Worm (Caenorhabditis elegans) whole organism, L1 larva: ENCODE data around the gene T01B11.1.

Experiments used
- C04F5.9 ChIP-seq: sonication (generic microtip); optimal IDR thresholded peaks from 2 replicates; lab custom pipeline; 2016; ENCODE audit warnings: missing genetic modification characterization, missing compliant biosample characterization
- C16A3.4 ChIP-seq: fragments of 150-350 bp; optimal IDR thresholded peaks from 2 replicates; lab custom pipeline; 2014; ENCODE audit warnings: missing biosample characterization, missing genetic modification characterization
- Y116A8C.19 ChIP-seq: sonication (generic microtip); optimal IDR thresholded peaks from 2 replicates; lab custom pipeline; 2016; ENCODE audit warnings: missing compliant biosample characterization, missing genetic modification characterization, borderline replicate concordance
- alr-1 ChIP-seq: fragments of 200-800 bp; sonication (Bioruptor generic); optimal IDR thresholded peaks from 2 replicates; lab custom pipeline; 2018; ENCODE audit warnings: borderline replicate concordance, mild to moderate bottlenecking, missing genetic modification characterization, missing compliant biosample characterization
- ama-1 ChIP-seq: fragments of 150-350 bp; optimal IDR thresholded peaks from 2 replicates; lab custom pipeline; 2014
- blmp-1 ChIP-seq: fragments of 150-350 bp; optimal IDR thresholded peaks from 2 replicates; lab custom pipeline; 2014; ENCODE audit warnings: missing biosample characterization, missing genetic modification characterization
- ceh-63 ChIP-seq: fragments of 200-800 bp; sonication (Bioruptor generic); optimal IDR thresholded peaks from 2 replicates; lab custom pipeline; 2018; ENCODE audit warnings: mild to moderate bottlenecking, missing genetic modification characterization, missing compliant biosample characterization
- ceh-82 ChIP-seq, 3 experiments: fragments of 150-350 bp in 1 of 3; sonication (generic microtip) in 2 of 3; optimal IDR thresholded peaks; 2 replicates each; lab custom pipeline; 2014 to 2017; ENCODE audit warnings: missing biosample characterization in 3 of 3, missing genetic modification characterization in 3 of 3
- ceh-88 ChIP-seq: fragments of 200-800 bp; sonication (Bioruptor generic); IDR thresholded peaks from 2 replicates; pipeline ENCODE4 v1.3.6; 2022; ENCODE audit warnings: missing genetic modification characterization, missing compliant biosample characterization
- ceh-90 ChIP-seq: sonication (generic microtip); optimal IDR thresholded peaks from 2 replicates; lab custom pipeline; 2016; ENCODE audit warnings: missing genetic modification characterization, missing compliant biosample characterization
- dpl-1 ChIP-seq, 3 experiments: fragments of 150-350 bp in 2 of 3; sonication (generic microtip) in 1 of 3; optimal IDR thresholded peaks; 2 replicates each; lab custom pipeline; 2014 to 2017; ENCODE audit warnings: missing biosample characterization in 3 of 3, missing genetic modification characterization in 3 of 3, missing genetic modification reagents in 3 of 3
- efl-3 ChIP-seq: fragments of 200-800 bp; sonication (Bioruptor generic); optimal IDR thresholded peaks from 2 replicates; lab custom pipeline; 2018; ENCODE audit warnings: mild to moderate bottlenecking, missing genetic modification characterization, missing compliant biosample characterization
- egl-13 ChIP-seq: sonication (generic microtip); optimal IDR thresholded peaks from 2 replicates; lab custom pipeline; 2016; ENCODE audit warnings: missing genotype, missing genetic modification reagents, missing genetic modification characterization, missing compliant biosample characterization
- elt-3 ChIP-seq, 6 experiments: fragments of 150-350 bp in 1 of 6; sonication (generic microtip); optimal IDR thresholded peaks; 2 replicates each; lab custom pipeline; 2017 to 2018; ENCODE audit warnings: missing biosample characterization in 6 of 6, missing genetic modification characterization in 6 of 6, inconsistent platforms in 1 of 6
- ets-5 ChIP-seq: fragments of 200-800 bp; sonication (Bioruptor generic); IDR thresholded peaks from 2 replicates; pipeline ENCODE4 v1.3.6; 2022; ENCODE audit warnings: missing genetic modification characterization, missing compliant biosample characterization
- fkh-10 ChIP-seq: sonication (generic microtip); optimal IDR thresholded peaks from 2 replicates; lab custom pipeline; 2017; ENCODE audit warnings: missing biosample characterization, missing genetic modification reagents, missing genetic modification characterization
- fkh-8 ChIP-seq: sonication (generic microtip); optimal IDR thresholded peaks from 2 replicates; lab custom pipeline; 2016; ENCODE audit warnings: mild to moderate bottlenecking, missing genetic modification characterization, missing compliant biosample characterization
- fos-1 ChIP-seq: fragments of 150-350 bp; optimal IDR thresholded peaks from 2 replicates; lab custom pipeline; 2014; ENCODE audit warnings: missing biosample characterization, missing genetic modification characterization
- grh-1 ChIP-seq: fragments of 200-800 bp; sonication (Bioruptor generic); IDR thresholded peaks from 2 replicates; pipeline ENCODE4 v1.3.6; 2022; ENCODE audit warnings: missing genetic modification reagents, missing genetic modification characterization, missing compliant biosample characterization
- hpl-2 ChIP-seq: fragments of 150-350 bp; optimal IDR thresholded peaks from 2 replicates; lab custom pipeline; 2014; ENCODE audit warnings: missing biosample characterization, missing genetic modification reagents, missing genetic modification characterization
- jun-1 ChIP-seq: fragments of 150-350 bp; optimal IDR thresholded peaks from 2 replicates; lab custom pipeline; 2014; ENCODE audit warnings: missing biosample characterization, missing genetic modification reagents, missing genetic modification characterization
- lin-13 ChIP-seq: fragments of 150-350 bp; optimal IDR thresholded peaks from 2 replicates; lab custom pipeline; 2014; ENCODE audit warnings: missing biosample characterization, missing genetic modification reagents, missing genetic modification characterization
- lin-35 ChIP-seq, 2 experiments: fragments of 150-350 bp; optimal IDR thresholded peaks; 2 replicates each; lab custom pipeline; 2014; ENCODE audit warnings: missing biosample characterization in 2 of 2, missing genetic modification characterization in 2 of 2, missing genetic modification reagents in 2 of 2
- lin-39 ChIP-seq: fragments of 150-350 bp; optimal IDR thresholded peaks from 2 replicates; lab custom pipeline; 2014; ENCODE audit warnings: missing biosample characterization, missing genetic modification reagents, missing genetic modification characterization
- lsy-2 ChIP-seq, 2 experiments: fragments of 150-350 bp; optimal IDR thresholded peaks; 2 replicates each; lab custom pipeline; 2014; ENCODE audit warnings: missing biosample characterization in 2 of 2, missing genetic modification characterization in 2 of 2
- mab-9 ChIP-seq: fragments of 200-800 bp; sonication (Bioruptor generic); IDR thresholded peaks from 2 replicates; pipeline ENCODE4 v1.3.6; 2022; ENCODE audit warnings: missing genetic modification reagents, missing genetic modification characterization, missing compliant biosample characterization
- mdl-1 ChIP-seq, 2 experiments: fragments of 150-350 bp; optimal IDR thresholded peaks; 2 replicates each; lab custom pipeline; 2014 to 2017; ENCODE audit warnings: missing biosample characterization in 2 of 2, missing genetic modification characterization in 2 of 2, inconsistent platforms in 1 of 2
- nhr-11 ChIP-seq: fragments of 150-350 bp; optimal IDR thresholded peaks from 2 replicates; lab custom pipeline; 2014; ENCODE audit warnings: missing biosample characterization, missing genetic modification characterization
- nhr-12 ChIP-seq: sonication (generic microtip); optimal IDR thresholded peaks from 2 replicates; lab custom pipeline; 2017; ENCODE audit warnings: missing biosample characterization, missing genetic modification characterization
- nhr-19 ChIP-seq: fragments of 200-800 bp; sonication (Bioruptor generic); conservative IDR thresholded peaks from 2 replicates; pipeline ENCODE4 v1.3.6; 2022; ENCODE audit warnings: missing genetic modification characterization, missing compliant biosample characterization
- nhr-20 ChIP-seq: sonication (generic microtip); optimal IDR thresholded peaks from 2 replicates; lab custom pipeline; 2016; ENCODE audit warnings: mild to moderate bottlenecking, missing genetic modification characterization, missing compliant biosample characterization
- nhr-237 ChIP-seq: fragments of 150-350 bp; optimal IDR thresholded peaks from 2 replicates; lab custom pipeline; 2014; ENCODE audit warnings: missing biosample characterization, missing genetic modification characterization
- nhr-47 ChIP-seq: sonication (generic microtip); optimal IDR thresholded peaks from 2 replicates; lab custom pipeline; 2016; ENCODE audit warnings: mild to moderate bottlenecking, missing genetic modification characterization, moderate library complexity, missing compliant biosample characterization
- nhr-77 ChIP-seq: fragments of 150-350 bp; optimal IDR thresholded peaks from 2 replicates; lab custom pipeline; 2014; ENCODE audit warnings: missing biosample characterization, missing genetic modification characterization
- nhr-85 ChIP-seq: sonication (generic microtip); peaks from one replicate; lab custom pipeline; 2016; ENCODE audit warnings: missing genetic modification characterization, inconsistent platforms, missing compliant biosample characterization
- pag-3 ChIP-seq: sonication (generic microtip); optimal IDR thresholded peaks from 2 replicates; lab custom pipeline; 2017; ENCODE audit warnings: missing genetic modification characterization, mild to moderate bottlenecking, missing compliant biosample characterization, antibody characterized with exemption, borderline replicate concordance; ENCODE audit not compliant: insufficient read depth
- pqm-1 ChIP-seq: sonication (generic microtip); optimal IDR thresholded peaks from 3 replicates; lab custom pipeline; 2017; ENCODE audit warnings: missing biosample characterization, missing genetic modification characterization
- snpc-4 ChIP-seq: fragments of 150-350 bp; optimal IDR thresholded peaks from 2 replicates; lab custom pipeline; 2014; ENCODE audit warnings: missing biosample characterization, missing genetic modification characterization
- sptf-1 ChIP-seq: fragments of 150-350 bp; optimal IDR thresholded peaks from 2 replicates; lab custom pipeline; 2014; ENCODE audit warnings: missing biosample characterization, missing genetic modification characterization
- swsn-7 ChIP-seq: sonication (generic microtip); optimal IDR thresholded peaks from 2 replicates; lab custom pipeline; 2016; ENCODE audit warnings: missing genetic modification characterization, missing compliant biosample characterization
- tbx-2 ChIP-seq: sonication (generic microtip); optimal IDR thresholded peaks from 2 replicates; lab custom pipeline; 2016; ENCODE audit warnings: missing genetic modification characterization, missing compliant biosample characterization
- unc-130 ChIP-seq: fragments of 150-350 bp; optimal IDR thresholded peaks from 2 replicates; lab custom pipeline; 2017; ENCODE audit warnings: missing biosample characterization, missing genetic modification characterization, inconsistent platforms
- unc-62 ChIP-seq: fragments of 150-350 bp; optimal IDR thresholded peaks from 2 replicates; lab custom pipeline; 2014; ENCODE audit warnings: missing biosample characterization, missing genetic modification reagents, missing genetic modification characterization
- unc-86 ChIP-seq: sonication (generic microtip); optimal IDR thresholded peaks from 2 replicates; lab custom pipeline; 2016; ENCODE audit warnings: missing genetic modification characterization, missing compliant biosample characterization
- unc-98 ChIP-seq: fragments of 200-800 bp; sonication (Bioruptor generic); IDR thresholded peaks from 2 replicates; pipeline ENCODE4 v1.3.6; 2022; ENCODE audit warnings: missing genetic modification characterization, missing compliant biosample characterization
- xbp-1 ChIP-seq: sonication (generic microtip); optimal IDR thresholded peaks from 2 replicates; lab custom pipeline; 2016; ENCODE audit warnings: missing genetic modification characterization, missing compliant biosample characterization
- ztf-11 ChIP-seq, 2 experiments: sonication (generic microtip); optimal IDR thresholded peaks; 2 replicates each; lab custom pipeline; 2016 to 2017; ENCODE audit warnings: missing genetic modification characterization in 2 of 2, missing biosample characterization in 1 of 2, missing compliant biosample characterization in 1 of 2

Gene T01B11.1

DNA sequence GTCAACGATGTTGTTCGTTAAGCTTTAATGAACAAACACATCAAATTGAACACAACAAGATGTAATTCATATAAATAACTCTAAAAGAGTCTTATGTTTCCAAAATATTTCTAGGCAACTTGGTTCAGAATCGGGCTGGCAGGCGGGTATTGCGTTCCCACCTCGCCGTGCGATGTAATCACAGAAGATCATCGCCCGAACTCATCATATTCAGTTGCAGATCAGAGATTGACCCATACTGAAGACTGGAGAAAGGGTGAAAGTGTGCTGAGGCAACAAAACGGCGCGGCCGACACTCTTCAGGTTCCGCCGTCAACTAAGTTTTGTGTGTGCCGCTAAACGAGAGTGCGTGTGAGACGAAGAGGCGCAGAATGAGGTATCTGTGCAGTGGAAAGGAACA, 18.5 kb upstream of the T01B11.1 start (continued):
- TF ChIP-seq ztf-11 (tag; optimal IDR thresholded peaks at IDR 0.05; lab: Kevin White, UChicago) = peak in 1 of 2 experiments; percentile 80
- TF ChIP-seq nhr-20 = peak; percentile 91
- no peak for TF ChIP-seq unc-62 (GFP tag; lab: Kevin White, UChicago)
- no peak for TF ChIP-seq pqm-1 (tag; lab: Kevin White, UChicago)
- TF ChIP-seq blmp-1 (tag; lab: Kevin White, UChicago) = peak; percentile 71
- no peak for TF ChIP-seq pag-3 (tag; lab: Kevin White, UChicago)
- TF ChIP-seq lin-39 (tag; lab: Kevin White, UChicago) = peak; percentile 63
- peak in 1 of 2 experiments; percentile 53 for TF ChIP-seq mdl-1 (tag; optimal IDR thresholded peaks at IDR 0.05; lab: Kevin White, UChicago)
- TF ChIP-seq grh-1 = peak; percentile 87
- TF ChIP-seq fkh-8 (tag; lab: Kevin White, UChicago) = peak; percentile 76
- peak; percentile 94 for TF ChIP-seq swsn-7 (tag; lab: Kevin White, UChicago)
- peak; percentile 55 to 79 for TF ChIP-seq lin-35 (GFP tag; optimal IDR thresholded peaks at IDR 0.05; lab: Kevin White, UChicago)
- TF ChIP-seq sptf-1 = no peak
- TF ChIP-seq unc-86 = peak; percentile 69
- peak; percentile 47 to 54 (median 50) for TF ChIP-seq dpl-1 (GFP tag; optimal IDR thresholded peaks at IDR 0.05; lab: Kevin White, UChicago)
- TF ChIP-seq fkh-10 (GFP tag; lab: Kevin White, UChicago) = no peak
- peak; percentile 49 for TF ChIP-seq fos-1 (tag; lab: Kevin White, UChicago)
- no peak for TF ChIP-seq Y116A8C.19 (tag; lab: Kevin White, UChicago)
- TF ChIP-seq mab-9 (GFP tag; lab: Robert Waterston, UW) = peak; percentile 28; the same call in 1 of the 2 replicates
- peak; percentile 92 for TF ChIP-seq nhr-19 (GFP tag; lab: Robert Waterston, UW)
- peak; percentile 31 for TF ChIP-seq nhr-237 (tag; lab: Kevin White, UChicago)
- no peak for TF ChIP-seq alr-1 (tag; lab: Kevin White, UChicago)
- TF ChIP-seq ceh-63 (GFP tag; lab: Kevin White, UChicago) = no peak
- TF ChIP-seq nhr-77 = peak; percentile 65
- no peak for TF ChIP-seq ets-5
- peak; percentile 63 for TF ChIP-seq C04F5.9 (tag; lab: Kevin White, UChicago)
- peak; percentile 84 to 87 for TF ChIP-seq lsy-2 (tag; optimal IDR thresholded peaks at IDR 0.05; lab: Kevin White, UChicago)
- peak; percentile 62 for TF ChIP-seq egl-13 (tag; lab: Kevin White, UChicago)
- TF ChIP-seq nhr-85 (tag; lab: Kevin White, UChicago) = peak; percentile 98
- no peak for TF ChIP-seq C16A3.4 (tag; lab: Kevin White, UChicago)
- TF ChIP-seq tbx-2 (tag; lab: Kevin White, UChicago) = peak; percentile 85

DNA sequence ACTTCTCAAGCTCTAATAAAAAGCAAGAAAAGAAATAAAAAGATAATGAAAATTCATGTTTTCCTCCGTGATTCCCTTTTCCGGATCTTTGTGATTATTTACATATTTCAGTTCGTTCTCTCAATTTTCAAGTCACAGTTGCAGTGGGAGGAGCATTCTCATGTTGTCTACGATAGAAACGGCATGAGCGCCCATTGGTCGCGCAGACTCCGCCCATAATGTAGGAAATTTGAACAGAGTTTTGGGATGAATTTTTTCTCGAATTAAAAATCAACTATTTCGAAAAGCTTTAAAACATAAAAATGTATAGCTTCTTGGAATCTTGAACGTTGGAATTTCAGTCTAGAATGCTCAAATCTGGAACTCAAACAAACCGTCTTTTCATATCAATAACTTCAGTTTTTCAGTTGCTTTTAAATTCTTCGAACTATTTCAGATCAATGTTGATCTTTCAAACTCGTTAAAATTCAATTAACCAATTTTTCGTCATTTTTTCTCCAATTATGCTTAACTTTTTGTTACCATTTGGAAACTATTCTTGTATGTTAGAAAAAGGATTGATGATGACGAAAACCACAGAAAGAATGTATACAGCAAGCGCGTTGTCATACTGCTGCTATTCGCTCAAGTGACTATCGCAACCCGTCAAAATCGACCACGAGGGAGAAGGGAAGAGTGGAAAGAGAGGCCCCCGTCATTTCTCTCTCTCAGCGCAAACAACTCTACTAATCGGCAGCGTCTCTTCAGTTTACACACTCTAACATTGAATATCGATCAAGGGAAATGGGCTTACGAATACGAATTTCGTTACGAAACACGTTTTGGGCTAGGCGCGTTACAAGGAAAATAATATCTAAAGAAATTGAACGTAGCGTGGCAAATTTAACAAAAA, 15.2 kb upstream of the T01B11.1 start:
- TF ChIP-seq mab-9 (GFP tag; lab: Robert Waterston, UW) (0 out of 2 replicates have a peak, but pooled peaks have one; percentile 32), nhr-12 (tag; lab: Kevin White, UChicago) (no peak), elt-3 (tag; optimal IDR thresholded peaks at IDR 0.05; lab: Kevin White, UChicago) (peak in 5 of 6 experiments; percentile 41 to 61 (median 53)), nhr-47 (tag; lab: Kevin White, UChicago) (peak; percentile 60), nhr-11 (tag; lab: Kevin White, UChicago) (peak; percentile 26), ets-5 (no peak), lin-35 (GFP tag; optimal IDR thresholded peaks at IDR 0.05; lab: Kevin White, UChicago) (peak; percentile 53 to 65), xbp-1 (tag; lab: Kevin White, UChicago) (peak; percentile 52), ceh-90 (tag; lab: Kevin White, UChicago) (peak; percentile 3), pqm-1 (tag; lab: Kevin White, UChicago) (no peak), lin-39 (tag; lab: Kevin White, UChicago) (no peak), fkh-10 (GFP tag; lab: Kevin White, UChicago) (peak; percentile 26), mdl-1 (tag; optimal IDR thresholded peaks at IDR 0.05; lab: Kevin White, UChicago) (peak in 1 of 2 experiments; percentile 92), unc-130 (tag; lab: Kevin White, UChicago) (peak; percentile 53), pag-3 (tag; lab: Kevin White, UChicago) (no peak), dpl-1 (GFP tag; optimal IDR thresholded peaks at IDR 0.05; lab: Kevin White, UChicago) (peak; percentile 9 to 52 (median 21)), ceh-82 (tag; optimal IDR thresholded peaks at IDR 0.05; lab: Kevin White, UChicago) (peak; percentile 3 to 79 (median 48)), C04F5.9 (tag; lab: Kevin White, UChicago) (peak; percentile 30), nhr-20 (peak; percentile 78), nhr-237 (tag; lab: Kevin White, UChicago) (no peak), efl-3 (GFP tag; lab: Kevin White, UChicago) (no peak), ceh-88 (GFP tag; lab: Robert Waterston, UW) (peak; percentile 56; the same call in 1 of the 2 replicates), hpl-2 (GFP tag; lab: Kevin White, UChicago) (peak; percentile 79), snpc-4 (peak; percentile 77), ceh-63 (GFP tag; lab: Kevin White, UChicago) (no peak), lin-13 (GFP tag; lab: Kevin White, UChicago) (peak; percentile 75), jun-1 (tag; lab: Kevin White, UChicago) (peak; percentile 59), unc-98 (GFP tag; lab: Robert Waterston, UW) (no peak), ama-1 (lab: Kevin White, UChicago) (peak; percentile 98)
